Worm (Caenorhabditis elegans) whole organism, L1 larva: Measurements from ENCODE around the gene T11F9.7.

Source experiments
- C04F5.9 ChIP-seq: sonication (generic microtip); optimal IDR thresholded peaks from 2 replicates; lab custom pipeline; 2016; ENCODE audit warnings: missing genetic modification characterization, missing compliant biosample characterization
- C16A3.4 ChIP-seq: fragments of 150-350 bp; optimal IDR thresholded peaks from 2 replicates; lab custom pipeline; 2014; ENCODE audit warnings: missing biosample characterization, missing genetic modification characterization
- F16B12.6 ChIP-seq: fragments of 150-350 bp; optimal IDR thresholded peaks from 2 replicates; lab custom pipeline; 2014; ENCODE audit warnings: missing biosample characterization, missing genetic modification characterization
- Y116A8C.19 ChIP-seq: sonication (generic microtip); optimal IDR thresholded peaks from 2 replicates; lab custom pipeline; 2016; ENCODE audit warnings: missing compliant biosample characterization, missing genetic modification characterization, borderline replicate concordance
- aly-2 ChIP-seq: fragments of 150-350 bp; optimal IDR thresholded peaks from 2 replicates; lab custom pipeline; 2014; ENCODE audit warnings: missing biosample characterization, missing genetic modification characterization
- blmp-1 ChIP-seq: fragments of 150-350 bp; optimal IDR thresholded peaks from 2 replicates; lab custom pipeline; 2014; ENCODE audit warnings: missing biosample characterization, missing genetic modification characterization
- ceh-82 ChIP-seq, 3 experiments: fragments of 150-350 bp in 1 of 3; sonication (generic microtip) in 2 of 3; optimal IDR thresholded peaks; 2 replicates each; lab custom pipeline; 2014 to 2017; ENCODE audit warnings: missing biosample characterization in 3 of 3, missing genetic modification characterization in 3 of 3
- ceh-88 ChIP-seq: fragments of 200-800 bp; sonication (Bioruptor generic); IDR thresholded peaks from 2 replicates; pipeline ENCODE4 v1.3.6; 2022; ENCODE audit warnings: missing genetic modification characterization, missing compliant biosample characterization
- ceh-90 ChIP-seq: sonication (generic microtip); optimal IDR thresholded peaks from 2 replicates; lab custom pipeline; 2016; ENCODE audit warnings: missing genetic modification characterization, missing compliant biosample characterization
- dsc-1 ChIP-seq: sonication (generic microtip); optimal IDR thresholded peaks from 2 replicates; lab custom pipeline; 2016; ENCODE audit warnings: mild to moderate bottlenecking, missing genetic modification characterization, missing compliant biosample characterization
- efl-1 ChIP-seq, 4 experiments: fragments of 150-350 bp; optimal IDR thresholded peaks in 3 of 4; peaks in 1 of 4; 1 replicate in 1 of 4; 2 replicates in 3 of 4; lab custom pipeline; 2014; ENCODE audit warnings: missing biosample characterization in 2 of 4, missing genetic modification characterization in 2 of 4, missing genetic modification reagents in 2 of 4
- egl-13 ChIP-seq: sonication (generic microtip); optimal IDR thresholded peaks from 2 replicates; lab custom pipeline; 2016; ENCODE audit warnings: missing genotype, missing genetic modification reagents, missing genetic modification characterization, missing compliant biosample characterization
- egl-27 ChIP-seq, 2 experiments: fragments of 150-350 bp in 1 of 2; sonication (generic microtip); optimal IDR thresholded peaks; 3 replicates each; lab custom pipeline; 2017 to 2018; ENCODE audit warnings: missing biosample characterization in 2 of 2, missing genetic modification characterization in 2 of 2, missing genetic modification reagents in 2 of 2
- fkh-10 ChIP-seq: sonication (generic microtip); optimal IDR thresholded peaks from 2 replicates; lab custom pipeline; 2017; ENCODE audit warnings: missing biosample characterization, missing genetic modification reagents, missing genetic modification characterization
- fkh-4 ChIP-seq: sonication (generic microtip); optimal IDR thresholded peaks from 2 replicates; lab custom pipeline; 2016; ENCODE audit warnings: missing compliant biosample characterization, missing genetic modification characterization, borderline replicate concordance
- fkh-8 ChIP-seq: sonication (generic microtip); optimal IDR thresholded peaks from 2 replicates; lab custom pipeline; 2016; ENCODE audit warnings: mild to moderate bottlenecking, missing genetic modification characterization, missing compliant biosample characterization
- fos-1 ChIP-seq: fragments of 150-350 bp; optimal IDR thresholded peaks from 2 replicates; lab custom pipeline; 2014; ENCODE audit warnings: missing biosample characterization, missing genetic modification characterization
- grh-1 ChIP-seq: fragments of 200-800 bp; sonication (Bioruptor generic); IDR thresholded peaks from 2 replicates; pipeline ENCODE4 v1.3.6; 2022; ENCODE audit warnings: missing genetic modification reagents, missing genetic modification characterization, missing compliant biosample characterization
- lin-13 ChIP-seq: fragments of 150-350 bp; optimal IDR thresholded peaks from 2 replicates; lab custom pipeline; 2014; ENCODE audit warnings: missing biosample characterization, missing genetic modification reagents, missing genetic modification characterization
- lin-14 ChIP-seq: fragments of 200-800 bp; sonication (Bioruptor generic); optimal IDR thresholded peaks from 2 replicates; lab custom pipeline; 2018; ENCODE audit warnings: mild to moderate bottlenecking, missing genetic modification characterization, moderate library complexity, missing compliant biosample characterization
- lin-15B ChIP-seq: fragments of 150-350 bp; sonication (generic microtip); optimal IDR thresholded peaks from 3 replicates; lab custom pipeline; 2014; ENCODE audit warnings: missing biosample characterization, missing genetic modification characterization
- lin-35 ChIP-seq, 2 experiments: fragments of 150-350 bp; optimal IDR thresholded peaks; 2 replicates each; lab custom pipeline; 2014; ENCODE audit warnings: missing biosample characterization in 2 of 2, missing genetic modification characterization in 2 of 2, missing genetic modification reagents in 2 of 2
- lin-39 ChIP-seq: fragments of 150-350 bp; optimal IDR thresholded peaks from 2 replicates; lab custom pipeline; 2014; ENCODE audit warnings: missing biosample characterization, missing genetic modification reagents, missing genetic modification characterization
- lir-3 ChIP-seq: sonication (generic microtip); optimal IDR thresholded peaks from 2 replicates; lab custom pipeline; 2016; ENCODE audit warnings: mild to moderate bottlenecking, missing genetic modification characterization, moderate library complexity, missing compliant biosample characterization; ENCODE audit not compliant: poor library complexity
- lsy-2 ChIP-seq, 2 experiments: fragments of 150-350 bp; optimal IDR thresholded peaks; 2 replicates each; lab custom pipeline; 2014; ENCODE audit warnings: missing biosample characterization in 2 of 2, missing genetic modification characterization in 2 of 2
- mef-2 ChIP-seq: fragments of 150-350 bp; optimal IDR thresholded peaks from 2 replicates; lab custom pipeline; 2014; ENCODE audit warnings: missing biosample characterization, missing genetic modification characterization
- mep-1 ChIP-seq: fragments of 150-350 bp; optimal IDR thresholded peaks from 2 replicates; lab custom pipeline; 2014; ENCODE audit warnings: missing biosample characterization, missing genetic modification characterization
- nhr-12 ChIP-seq: sonication (generic microtip); optimal IDR thresholded peaks from 2 replicates; lab custom pipeline; 2017; ENCODE audit warnings: missing biosample characterization, missing genetic modification characterization
- nhr-19 ChIP-seq: fragments of 200-800 bp; sonication (Bioruptor generic); conservative IDR thresholded peaks from 2 replicates; pipeline ENCODE4 v1.3.6; 2022; ENCODE audit warnings: missing genetic modification characterization, missing compliant biosample characterization
- nhr-20 ChIP-seq: sonication (generic microtip); optimal IDR thresholded peaks from 2 replicates; lab custom pipeline; 2016; ENCODE audit warnings: mild to moderate bottlenecking, missing genetic modification characterization, missing compliant biosample characterization
- nhr-28 ChIP-seq: fragments of 150-350 bp; optimal IDR thresholded peaks from 2 replicates; lab custom pipeline; 2014; ENCODE audit warnings: missing biosample characterization, missing genetic modification characterization
- nhr-47 ChIP-seq: sonication (generic microtip); optimal IDR thresholded peaks from 2 replicates; lab custom pipeline; 2016; ENCODE audit warnings: mild to moderate bottlenecking, missing genetic modification characterization, moderate library complexity, missing compliant biosample characterization
- nhr-71 ChIP-seq: sonication (generic microtip); optimal IDR thresholded peaks from 2 replicates; lab custom pipeline; 2016; ENCODE audit warnings: mild to moderate bottlenecking, missing genetic modification characterization, moderate library complexity, missing compliant biosample characterization
- nhr-76 ChIP-seq: sonication (generic microtip); optimal IDR thresholded peaks from 2 replicates; lab custom pipeline; 2017; ENCODE audit warnings: missing biosample characterization, missing genetic modification characterization
- nhr-84 ChIP-seq: sonication (generic microtip); optimal IDR thresholded peaks from 2 replicates; lab custom pipeline; 2017; ENCODE audit warnings: missing biosample characterization, missing genetic modification characterization
- nhr-85 ChIP-seq: sonication (generic microtip); peaks from one replicate; lab custom pipeline; 2016; ENCODE audit warnings: missing genetic modification characterization, inconsistent platforms, missing compliant biosample characterization
- pag-3 ChIP-seq: sonication (generic microtip); optimal IDR thresholded peaks from 2 replicates; lab custom pipeline; 2017; ENCODE audit warnings: missing genetic modification characterization, mild to moderate bottlenecking, missing compliant biosample characterization, antibody characterized with exemption, borderline replicate concordance; ENCODE audit not compliant: insufficient read depth
- pax-3 ChIP-seq: fragments of 200-800 bp; sonication (Bioruptor generic); optimal IDR thresholded peaks from 2 replicates; lab custom pipeline; 2018; ENCODE audit warnings: mild to moderate bottlenecking, missing genetic modification characterization, moderate library complexity, missing compliant biosample characterization
- pqm-1 ChIP-seq: sonication (generic microtip); optimal IDR thresholded peaks from 3 replicates; lab custom pipeline; 2017; ENCODE audit warnings: missing biosample characterization, missing genetic modification characterization
- rnt-1 ChIP-seq: sonication (generic microtip); optimal IDR thresholded peaks from 2 replicates; lab custom pipeline; 2016; ENCODE audit warnings: mild to moderate bottlenecking, missing genetic modification characterization, moderate library complexity, missing compliant biosample characterization
- snpc-4 ChIP-seq: fragments of 150-350 bp; optimal IDR thresholded peaks from 2 replicates; lab custom pipeline; 2014; ENCODE audit warnings: missing biosample characterization, missing genetic modification characterization
- snu-23 ChIP-seq: sonication (generic microtip); optimal IDR thresholded peaks from 2 replicates; lab custom pipeline; 2016; ENCODE audit warnings: missing genetic modification characterization, missing compliant biosample characterization
- sup-37 ChIP-seq: fragments of 200-800 bp; sonication (Bioruptor generic); optimal IDR thresholded peaks from 2 replicates; lab custom pipeline; 2018; ENCODE audit warnings: mild to moderate bottlenecking, missing genetic modification characterization, missing compliant biosample characterization
- tbx-2 ChIP-seq: sonication (generic microtip); optimal IDR thresholded peaks from 2 replicates; lab custom pipeline; 2016; ENCODE audit warnings: missing genetic modification characterization, missing compliant biosample characterization
- tlp-1 ChIP-seq: fragments of 150-350 bp; optimal IDR thresholded peaks from 2 replicates; lab custom pipeline; 2014; ENCODE audit warnings: missing biosample characterization, missing genetic modification characterization
- unc-130 ChIP-seq: fragments of 150-350 bp; optimal IDR thresholded peaks from 2 replicates; lab custom pipeline; 2017; ENCODE audit warnings: missing biosample characterization, missing genetic modification characterization, inconsistent platforms
- unc-30 ChIP-seq: sonication (generic microtip); optimal IDR thresholded peaks from 2 replicates; lab custom pipeline; 2017; ENCODE audit warnings: missing biosample characterization, missing genetic modification characterization
- unc-86 ChIP-seq: sonication (generic microtip); optimal IDR thresholded peaks from 2 replicates; lab custom pipeline; 2016; ENCODE audit warnings: missing genetic modification characterization, missing compliant biosample characterization
- ztf-11 ChIP-seq, 2 experiments: sonication (generic microtip); optimal IDR thresholded peaks; 2 replicates each; lab custom pipeline; 2016 to 2017; ENCODE audit warnings: missing genetic modification characterization in 2 of 2, missing biosample characterization in 1 of 2, missing compliant biosample characterization in 1 of 2

Gene T11F9.7

DNA sequence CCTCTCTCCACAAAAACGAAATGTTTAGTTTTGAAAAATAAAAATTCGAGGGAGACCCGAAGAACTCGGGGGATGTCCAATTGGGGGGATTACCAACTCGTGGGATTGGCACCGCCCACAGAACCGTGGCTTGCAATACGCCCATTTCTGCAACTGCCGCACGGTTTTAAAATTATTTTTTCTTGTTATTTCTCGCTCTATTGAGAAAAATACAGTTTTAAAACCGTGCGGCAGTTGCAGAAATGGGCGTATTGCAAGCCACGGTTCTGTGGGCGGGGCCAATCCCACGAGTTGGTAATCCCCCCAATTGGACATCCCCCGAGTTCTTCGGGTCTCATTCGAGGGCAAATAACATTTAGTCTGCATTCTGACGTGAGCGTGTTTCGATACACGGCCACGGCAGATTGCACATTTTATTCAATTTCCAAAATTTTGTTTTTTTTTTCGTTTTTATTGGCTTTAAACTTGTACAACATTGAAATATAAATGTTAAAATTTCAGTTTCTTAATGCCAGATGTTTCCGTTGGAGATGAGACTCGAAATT, 29.2 kb downstream of the T11F9.7 start, which contains the start of the genes C55A6.1 and C55A6.10 (continued):
- TF ChIP-seq nhr-47 (tag; lab: Kevin White, UChicago) (peak; percentile 85), lir-3 (tag; lab: Kevin White, UChicago) (peak; percentile 66), C16A3.4 (peak; percentile 62), fkh-8 (tag; lab: Kevin White, UChicago) (peak; percentile 59), lin-35 (GFP tag; optimal IDR thresholded peaks at IDR 0.05; lab: Kevin White, UChicago) (peak; percentile 55 to 62), grh-1 (GFP tag; lab: Robert Waterston, UW) (peak; percentile 64), blmp-1 (tag; lab: Kevin White, UChicago) (peak; percentile 52), tbx-2 (tag; lab: Kevin White, UChicago) (peak; percentile 71), egl-13 (peak; percentile 52), unc-130 (tag; lab: Kevin White, UChicago) (peak; percentile 18), ceh-82 (tag; optimal IDR thresholded peaks at IDR 0.05; lab: Kevin White, UChicago) (peak in 2 of 3 experiments; percentile 9 to 41), fkh-10 (GFP tag; lab: Kevin White, UChicago) (peak; percentile 60), nhr-71 (peak; percentile 86), nhr-85 (tag; lab: Kevin White, UChicago) (peak; percentile 84), F16B12.6 (tag; lab: Kevin White, UChicago) (peak; percentile 93), ztf-11 (tag; optimal IDR thresholded peaks at IDR 0.05; lab: Kevin White, UChicago) (peak in 1 of 2 experiments; percentile 68), ceh-88 (GFP tag; lab: Robert Waterston, UW) (peak; percentile 54; the same call in 1 of the 2 replicates), pax-3 (tag; lab: Kevin White, UChicago) (peak; percentile 20), snu-23 (peak; percentile 84), dsc-1 (peak; percentile 30), snpc-4 (peak; percentile 17)

DNA sequence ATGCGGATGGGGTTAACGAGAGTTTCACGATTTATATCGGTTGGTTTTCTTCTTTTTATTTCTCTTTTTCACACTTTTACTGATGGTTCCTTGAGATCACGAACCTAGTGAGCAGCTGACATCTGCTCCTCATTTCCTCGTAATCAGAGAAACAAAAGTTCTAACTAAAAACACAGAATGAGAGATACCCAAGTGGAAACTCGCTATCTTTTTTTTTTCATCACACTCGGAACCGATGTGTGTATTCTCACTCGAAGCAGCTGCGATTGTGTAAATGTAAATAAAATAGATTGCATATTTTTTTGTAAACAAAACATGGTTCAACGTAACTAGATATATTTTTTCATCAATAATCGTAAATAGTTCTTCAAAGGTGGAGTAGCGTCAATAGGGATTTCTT, 30.6 kb downstream of the T11F9.7 start:
- TF ChIP-seq mef-2 (no peak), lin-15B (tag; lab: Kevin White, UChicago) (no peak), unc-130 (tag; lab: Kevin White, UChicago) (peak; percentile 27), fkh-4 (peak; percentile 85), lin-14 (GFP tag; lab: Kevin White, UChicago) (peak; percentile 88), unc-86 (tag; lab: Kevin White, UChicago) (no peak), nhr-20 (peak; percentile 33), nhr-85 (tag; lab: Kevin White, UChicago) (no peak), nhr-12 (tag; lab: Kevin White, UChicago) (no peak), tlp-1 (tag; lab: Kevin White, UChicago) (no peak), mep-1 (tag; lab: Kevin White, UChicago) (peak; percentile 43), nhr-19 (GFP tag; lab: Robert Waterston, UW) (peak; percentile 48), rnt-1 (tag; lab: Kevin White, UChicago) (peak; percentile 61), snu-23 (peak; percentile 40), nhr-71 (peak; percentile 72), efl-1 (optimal IDR thresholded peaks at IDR 0.05; lab: Kevin White, UChicago) (peak in 1 of 2 experiments; percentile 18), efl-1 (GFP tag; optimal IDR thresholded peaks at IDR 0.05 in 1 of 2; lab: Kevin White, UChicago) (no peak), dsc-1 (peak; percentile 98), nhr-76 (tag; lab: Kevin White, UChicago) (no peak), sup-37 (no peak), lsy-2 (tag; optimal IDR thresholded peaks at IDR 0.05; lab: Kevin White, UChicago) (peak; percentile 30 to 56)

DNA sequence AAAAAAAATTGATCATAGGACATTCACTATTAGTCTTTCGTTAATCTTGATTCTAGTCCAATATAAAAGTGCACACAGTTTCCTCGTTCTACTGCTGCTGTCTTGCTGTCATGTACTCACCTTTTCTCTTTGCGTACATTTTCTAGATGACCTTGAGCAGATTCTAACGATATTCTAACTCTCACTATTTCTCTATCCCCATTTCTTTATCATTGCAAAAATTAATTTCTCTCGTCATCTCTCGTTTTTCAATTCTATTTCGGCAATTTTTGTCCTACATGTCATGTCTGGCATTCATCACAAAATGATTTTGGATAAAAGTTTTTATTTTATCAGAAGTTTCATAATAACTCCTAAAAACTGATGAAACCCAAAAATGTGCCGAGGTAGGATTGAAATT, 33.0 kb downstream of the T11F9.7 start, which contains the start of gene ttll-5:
ttll-5 (plus strand) TSS at position 288 of the 400 bp plus-strand sequence.
- TF ChIP-seq ceh-90 (tag; lab: Kevin White, UChicago) (no peak), lin-39 (no peak), unc-30 (tag; lab: Kevin White, UChicago) (no peak), fkh-4 (no peak), nhr-28 (tag; lab: Kevin White, UChicago) (no peak), aly-2 (tag; lab: Kevin White, UChicago) (no peak), nhr-19 (GFP tag; lab: Robert Waterston, UW) (no peak), fos-1 (tag; lab: Kevin White, UChicago) (no peak), nhr-84 (tag; lab: Kevin White, UChicago) (no peak), pag-3 (tag; lab: Kevin White, UChicago) (peak; percentile 57), Y116A8C.19 (tag; lab: Kevin White, UChicago) (no peak), lin-14 (GFP tag; lab: Kevin White, UChicago) (peak; percentile 55), nhr-76 (tag; lab: Kevin White, UChicago) (no peak), nhr-20 (peak; percentile 7), C04F5.9 (tag; lab: Kevin White, UChicago) (no peak), lin-13 (GFP tag; lab: Kevin White, UChicago) (no peak), nhr-71 (no peak), egl-27 (tag; optimal IDR thresholded peaks at IDR 0.05; lab: Kevin White, UChicago) (no peak), rnt-1 (tag; lab: Kevin White, UChicago) (no peak), pqm-1 (no peak)
